Worm (Caenorhabditis elegans) whole organism, L2 larva: ENCODE measurements around the gene F37C12.21.
A peak's percentile ranks its signal among the peaks of the same experiment; 100 is the strongest.

ENCODE experiments used
- C34F6.9 ChIP-seq: fragments of 150-350 bp; optimal IDR thresholded peaks from 2 replicates; lab custom pipeline; 2014; ENCODE audit warnings: missing biosample characterization, missing genetic modification characterization
- F13H6.1 ChIP-seq: sonication (generic microtip); optimal IDR thresholded peaks from 2 replicates; lab custom pipeline; 2016; ENCODE audit warnings: missing genetic modification characterization, missing compliant biosample characterization
- R02D3.7 ChIP-seq: fragments of 150-350 bp; optimal IDR thresholded peaks from 2 replicates; lab custom pipeline; 2014; ENCODE audit warnings: missing biosample characterization, missing genetic modification characterization
- alr-1 ChIP-seq: fragments of 150-350 bp; optimal IDR thresholded peaks from 2 replicates; lab custom pipeline; 2014; ENCODE audit warnings: missing biosample characterization, missing genetic modification characterization
- aly-2 ChIP-seq: fragments of 150-350 bp; optimal IDR thresholded peaks from 2 replicates; lab custom pipeline; 2014; ENCODE audit warnings: missing biosample characterization, missing genetic modification characterization
- ama-1 ChIP-seq: fragments of 150-350 bp; optimal IDR thresholded peaks from 2 replicates; lab custom pipeline; 2018; ENCODE audit warnings: inconsistent platforms
- blmp-1 ChIP-seq: sonication (generic microtip); optimal IDR thresholded peaks from 2 replicates; lab custom pipeline; 2017; ENCODE audit warnings: missing genetic modification characterization, mild to moderate bottlenecking, missing compliant biosample characterization, antibody characterized with exemption, moderate library complexity; ENCODE audit not compliant: insufficient read depth
- ceh-16 ChIP-seq: fragments of 150-350 bp; optimal IDR thresholded peaks from 2 replicates; lab custom pipeline; 2014; ENCODE audit warnings: missing biosample characterization, missing genetic modification characterization
- crh-2 ChIP-seq: sonication (generic microtip); optimal IDR thresholded peaks from 2 replicates; lab custom pipeline; 2017; ENCODE audit warnings: missing biosample characterization, missing genetic modification characterization
- egl-27 ChIP-seq: sonication (generic microtip); optimal IDR thresholded peaks from 3 replicates; lab custom pipeline; 2017; ENCODE audit warnings: missing biosample characterization, missing genetic modification reagents, missing genetic modification characterization
- elt-1 ChIP-seq: fragments of 150-350 bp; optimal IDR thresholded peaks from 2 replicates; lab custom pipeline; 2014; ENCODE audit warnings: missing biosample characterization, missing genetic modification characterization
- fos-1 ChIP-seq: fragments of 150-350 bp; optimal IDR thresholded peaks from 2 replicates; lab custom pipeline; 2014; ENCODE audit warnings: missing biosample characterization, missing genetic modification characterization
- gmeb-1 ChIP-seq: fragments of 150-350 bp; optimal IDR thresholded peaks from 2 replicates; lab custom pipeline; 2014; ENCODE audit warnings: missing biosample characterization, missing genetic modification characterization
- lin-13 ChIP-seq: fragments of 150-350 bp; optimal IDR thresholded peaks from 2 replicates; lab custom pipeline; 2014; ENCODE audit warnings: missing biosample characterization, missing genetic modification reagents, missing genetic modification characterization
- lin-39 ChIP-seq: fragments of 150-350 bp; optimal IDR thresholded peaks from 2 replicates; lab custom pipeline; 2014; ENCODE audit warnings: missing biosample characterization, missing genetic modification reagents, missing genetic modification characterization
- lsy-2 ChIP-seq, 2 experiments: fragments of 150-350 bp in 1 of 2; sonication (generic microtip) in 1 of 2; optimal IDR thresholded peaks; 2 replicates each; lab custom pipeline; 2014 to 2017; ENCODE audit warnings: missing biosample characterization in 2 of 2, missing genetic modification characterization in 2 of 2
- mab-5 ChIP-seq: fragments of 150-350 bp; optimal IDR thresholded peaks from 2 replicates; lab custom pipeline; 2014; ENCODE audit warnings: missing biosample characterization, missing genetic modification characterization
- nhr-10 ChIP-seq: sonication (generic microtip); optimal IDR thresholded peaks from 2 replicates; lab custom pipeline; 2017; ENCODE audit warnings: missing biosample characterization, missing genetic modification characterization
- nhr-12 ChIP-seq: fragments of 150-350 bp; optimal IDR thresholded peaks from 2 replicates; lab custom pipeline; 2014; ENCODE audit warnings: missing biosample characterization, missing genetic modification characterization
- nhr-129 ChIP-seq: fragments of 150-350 bp; optimal IDR thresholded peaks from 2 replicates; lab custom pipeline; 2014; ENCODE audit warnings: missing biosample characterization, missing genetic modification characterization
- nhr-21 ChIP-seq: fragments of 150-350 bp; optimal IDR thresholded peaks from 2 replicates; lab custom pipeline; 2014; ENCODE audit warnings: missing biosample characterization, missing genetic modification characterization
- nhr-237 ChIP-seq: fragments of 150-350 bp; optimal IDR thresholded peaks from 2 replicates; lab custom pipeline; 2014; ENCODE audit warnings: missing biosample characterization, missing genetic modification characterization
- nhr-25 ChIP-seq: fragments of 150-350 bp; sonication (generic microtip); optimal IDR thresholded peaks from 3 replicates; lab custom pipeline; 2014; ENCODE audit warnings: missing biosample characterization, missing genetic modification characterization
- nhr-6 ChIP-seq: fragments of 150-350 bp; optimal IDR thresholded peaks from 2 replicates; lab custom pipeline; 2014; ENCODE audit warnings: missing biosample characterization, missing genetic modification characterization
- nhr-77 ChIP-seq: fragments of 150-350 bp; optimal IDR thresholded peaks from 2 replicates; lab custom pipeline; 2014; ENCODE audit warnings: missing biosample characterization, missing genetic modification characterization
- peb-1 ChIP-seq: fragments of 150-350 bp; optimal IDR thresholded peaks from 2 replicates; lab custom pipeline; 2014; ENCODE audit warnings: missing biosample characterization, missing genetic modification characterization
- sem-4 ChIP-seq: fragments of 150-350 bp; optimal IDR thresholded peaks from 2 replicates; lab custom pipeline; 2014; ENCODE audit warnings: missing biosample characterization, missing genetic modification reagents, missing genetic modification characterization
- sma-3 ChIP-seq: sonication (generic microtip); optimal IDR thresholded peaks from 2 replicates; lab custom pipeline; 2016; ENCODE audit warnings: missing genetic modification reagents, missing genetic modification characterization, missing compliant biosample characterization
- sma-9 ChIP-seq, 2 experiments: fragments of 150-350 bp in 1 of 2; sonication (generic microtip) in 1 of 2; optimal IDR thresholded peaks; 2 replicates each; lab custom pipeline; 2014 to 2016; ENCODE audit warnings: missing genetic modification characterization in 2 of 2, mild to moderate bottlenecking in 1 of 2, missing biosample characterization in 1 of 2, missing compliant biosample characterization in 1 of 2, missing genetic modification reagents in 1 of 2, moderate library complexity in 1 of 2
- snpc-4 ChIP-seq: fragments of 150-350 bp; optimal IDR thresholded peaks from 2 replicates; lab custom pipeline; 2014; ENCODE audit warnings: missing biosample characterization, missing genetic modification characterization
- unc-39 ChIP-seq: fragments of 150-350 bp; optimal IDR thresholded peaks from 2 replicates; lab custom pipeline; 2014; ENCODE audit warnings: missing biosample characterization, missing genetic modification characterization
- unc-55 ChIP-seq: fragments of 150-350 bp; sonication (generic microtip); optimal IDR thresholded peaks from 3 replicates; lab custom pipeline; 2014; ENCODE audit warnings: missing biosample characterization, missing genetic modification reagents, missing genetic modification characterization
- unc-62 ChIP-seq: fragments of 150-350 bp; optimal IDR thresholded peaks from 2 replicates; lab custom pipeline; 2014; ENCODE audit warnings: missing biosample characterization, missing genetic modification reagents, missing genetic modification characterization
- zag-1 ChIP-seq: fragments of 150-350 bp; optimal IDR thresholded peaks from 2 replicates; lab custom pipeline; 2014; ENCODE audit warnings: missing biosample characterization, missing genetic modification characterization
- ztf-4 ChIP-seq: fragments of 150-350 bp; optimal IDR thresholded peaks from 2 replicates; lab custom pipeline; 2014; ENCODE audit warnings: missing biosample characterization, missing genetic modification characterization

F37C12.21 gene

DNA sequence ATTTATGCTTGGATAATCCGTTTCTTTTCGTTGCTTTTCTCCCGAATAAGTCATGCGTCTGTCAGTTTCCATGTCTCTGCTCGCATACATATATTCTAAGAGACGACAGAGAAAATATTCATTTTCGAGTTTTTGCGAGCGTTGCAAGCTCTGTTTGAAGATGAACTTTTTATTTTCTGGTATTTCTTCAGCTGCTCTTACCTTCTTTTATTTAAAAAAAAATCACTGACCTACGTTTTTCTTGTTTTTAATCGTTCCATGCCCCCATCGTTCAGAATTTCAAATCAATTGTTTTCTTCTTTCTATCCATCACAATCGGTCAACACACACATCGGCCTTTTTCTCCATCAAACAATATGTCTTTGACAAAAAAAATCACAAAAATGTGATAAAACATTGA, 22.3 kb downstream of the F37C12.21 start:
- TF ChIP-seq nhr-77 (tag; lab: Kevin White, UChicago) (no peak), C34F6.9 (no peak), alr-1 (no peak), unc-55 (GFP tag; lab: Kevin White, UChicago) (peak; percentile 22), crh-2 (tag; lab: Kevin White, UChicago) (no peak)

- no peak for TF ChIP-seq nhr-12 (tag; lab: Kevin White, UChicago)
- TF ChIP-seq sma-3 (GFP tag; lab: Kevin White, UChicago) = no peak
- peak; percentile 62 for TF ChIP-seq fos-1
- TF ChIP-seq nhr-10 (tag; lab: Kevin White, UChicago) = no peak
- TF ChIP-seq lin-39 (tag; lab: Kevin White, UChicago) = no peak
- no peak for TF ChIP-seq unc-62 (GFP tag; lab: Kevin White, UChicago)
- peak; percentile 19 for TF ChIP-seq gmeb-1
- TF ChIP-seq C34F6.9 = no peak
Measured at ce11 chrIII:7212028-7212427, 23.9 kb downstream of the F37C12.21 start.

DNA sequence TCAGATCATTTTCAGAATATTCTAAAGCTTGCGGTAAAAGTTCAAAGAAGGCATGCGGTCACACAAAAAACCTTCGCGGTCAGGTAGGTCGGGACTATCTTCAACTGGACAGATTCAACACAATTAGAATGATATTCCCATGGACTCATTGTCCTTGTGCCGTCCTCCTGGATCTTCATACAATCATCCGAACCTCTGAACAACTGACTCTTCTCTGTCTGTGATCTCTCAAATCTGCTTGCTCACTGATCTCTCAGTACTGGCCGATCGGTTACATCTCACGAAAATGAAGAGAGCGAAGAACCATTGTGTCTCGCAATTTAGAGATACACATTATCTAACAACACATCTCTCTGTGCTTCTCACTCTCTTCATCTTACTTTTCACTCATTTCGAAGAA, 27.4 kb downstream of the F37C12.21 start:
- TF ChIP-seq nhr-6 (tag; lab: Kevin White, UChicago) (no peak), ceh-16 (tag; lab: Kevin White, UChicago) (no peak), elt-1 (tag; lab: Kevin White, UChicago) (no peak), nhr-12 (tag; lab: Kevin White, UChicago) (no peak), nhr-77 (tag; lab: Kevin White, UChicago) (no peak), lin-39 (tag; lab: Kevin White, UChicago) (no peak), aly-2 (tag; lab: Kevin White, UChicago) (no peak), F13H6.1 (peak; percentile 13), nhr-21 (tag; lab: Kevin White, UChicago) (no peak), snpc-4 (no peak), lsy-2 (tag; optimal IDR thresholded peaks at IDR 0.05; lab: Kevin White, UChicago) (peak in 1 of 2 experiments; percentile 16), nhr-129 (tag; lab: Kevin White, UChicago) (peak; percentile 55), zag-1 (no peak), sma-3 (GFP tag; lab: Kevin White, UChicago) (no peak), sma-9 (GFP tag; optimal IDR thresholded peaks at IDR 0.05; lab: Kevin White, UChicago) (peak; percentile 19), sma-9 (tag; optimal IDR thresholded peaks at IDR 0.05; lab: Kevin White, UChicago) (no peak), nhr-10 (tag; lab: Kevin White, UChicago) (no peak), egl-27 (no peak), peb-1 (tag; lab: Kevin White, UChicago) (no peak), ama-1 (lab: Kevin White, UChicago) (no peak), unc-39 (tag; lab: Kevin White, UChicago) (no peak)
- TF ChIP-seq, all 48 proteins: peak for 4

- no peak for TF ChIP-seq sma-3 (GFP tag; lab: Kevin White, UChicago)
- no peak for TF ChIP-seq blmp-1
- TF ChIP-seq aly-2 (tag; lab: Kevin White, UChicago) = no peak
- TF ChIP-seq nhr-25 (tag; lab: Kevin White, UChicago) = no peak
- no peak for TF ChIP-seq unc-55 (GFP tag; lab: Kevin White, UChicago)
- TF ChIP-seq R02D3.7 (tag; lab: Kevin White, UChicago) = no peak
- TF ChIP-seq lsy-2 (tag; optimal IDR thresholded peaks at IDR 0.05; lab: Kevin White, UChicago) = no peak
- TF ChIP-seq, all 48 proteins: peak for 0
Measured at ce11 chrIII:7216226-7216625, 28.1 kb downstream of the F37C12.21 start, which contains the start of gene R151.1. Gene R151.1, plus strand, starts transcription at chrIII:7216526.

- TF ChIP-seq sem-4 (tag; lab: Kevin White, UChicago) (peak; percentile 54), mab-5 (tag; lab: Kevin White, UChicago) (peak; percentile 70), ztf-4 (tag; lab: Kevin White, UChicago) (peak; percentile 24), F13H6.1 (peak; percentile 85), unc-62 (GFP tag; lab: Kevin White, UChicago) (peak; percentile 37), fos-1 (no peak), lin-13 (GFP tag; lab: Kevin White, UChicago) (peak; percentile 54), sma-3 (GFP tag; lab: Kevin White, UChicago) (no peak), lsy-2 (tag; optimal IDR thresholded peaks at IDR 0.05; lab: Kevin White, UChicago) (peak in 1 of 2 experiments; percentile 68), unc-39 (tag; lab: Kevin White, UChicago) (no peak), nhr-129 (tag; lab: Kevin White, UChicago) (peak; percentile 84), sma-9 (GFP tag; optimal IDR thresholded peaks at IDR 0.05; lab: Kevin White, UChicago) (peak; percentile 77), sma-9 (tag; optimal IDR thresholded peaks at IDR 0.05; lab: Kevin White, UChicago) (no peak), nhr-25 (tag; lab: Kevin White, UChicago) (no peak), nhr-237 (no peak), C34F6.9 (peak; percentile 66), ceh-16 (tag; lab: Kevin White, UChicago) (no peak)
Measured at ce11 chrIII:7216924-7217521, 28.9 kb downstream of the F37C12.21 start.
